Fruit fly (Drosophila melanogaster) whole organism, prepupa: Measurements from ENCODE around the gene siz.

Experiments
- CG10631 ChIP-seq: fragments of 200-800 bp; sonication (Bioruptor generic); optimal IDR thresholded peaks from 2 replicates; lab custom pipeline; 2016; ENCODE audit warnings: missing biosample characterization, missing genetic modification characterization
- CG10669 ChIP-seq: fragments of 200-800 bp; sonication (Bioruptor generic); optimal IDR thresholded peaks from 3 replicates; lab custom pipeline; 2018; ENCODE audit warnings: missing biosample characterization, mild to moderate bottlenecking, missing genetic modification characterization, moderate library complexity
- CG11294 ChIP-seq: fragments of 200-800 bp; sonication (Bioruptor generic); IDR thresholded peaks from 2 replicates; pipeline ENCODE4 v1.3.6; 2022; ENCODE audit warnings: missing biosample characterization, missing genetic modification characterization
- CG11762 ChIP-seq: fragments of 200-800 bp; sonication (Bioruptor generic); optimal IDR thresholded peaks from 3 replicates; lab custom pipeline; 2016; ENCODE audit warnings: missing biosample characterization, missing genetic modification characterization; ENCODE audit not compliant: insufficient read depth
- CG15336 ChIP-seq: fragments of 200-800 bp; sonication (Bioruptor generic); IDR thresholded peaks from 2 replicates; pipeline ENCODE4 v1.3.6; 2022; ENCODE audit warnings: missing biosample characterization, missing genetic modification characterization
- CG3032 ChIP-seq: fragments of 200-800 bp; optimal IDR thresholded peaks from 2 replicates; lab custom pipeline; 2019; ENCODE audit warnings: missing biosample characterization, mild to moderate bottlenecking, missing genetic modification characterization, moderate library complexity
- CG32006 ChIP-seq: fragments of 200-800 bp; sonication (Bioruptor generic); optimal IDR thresholded peaks from 3 replicates; lab custom pipeline; 2017; ENCODE audit warnings: missing biosample characterization, mild to moderate bottlenecking, missing genetic modification characterization
- CG34406 ChIP-seq: fragments of 200-800 bp; sonication (Bioruptor generic); optimal IDR thresholded peaks from 3 replicates; lab custom pipeline; 2016; ENCODE audit warnings: missing biosample characterization, missing genetic modification characterization
- CG3919 ChIP-seq: fragments of 200-800 bp; sonication (Bioruptor generic); optimal IDR thresholded peaks from 3 replicates; lab custom pipeline; 2016; ENCODE audit warnings: missing biosample characterization, missing genetic modification characterization
- CG4318 ChIP-seq: fragments of 200-800 bp; sonication (Bioruptor generic); optimal IDR thresholded peaks from 3 replicates; lab custom pipeline; 2017; ENCODE audit warnings: missing biosample characterization, mild to moderate bottlenecking, missing genetic modification characterization
- CG6163 ChIP-seq: fragments of 200-800 bp; sonication (Bioruptor generic); IDR thresholded peaks from 3 replicates; pipeline ENCODE4 v1.3.6; 2022; ENCODE audit warnings: missing biosample characterization, missing genetic modification characterization
- CG6276 ChIP-seq: fragments of 200-800 bp; sonication (Bioruptor generic); optimal IDR thresholded peaks from 2 replicates; lab custom pipeline; 2017; ENCODE audit warnings: missing biosample characterization, mild to moderate bottlenecking, missing genetic modification characterization
- CG6792 ChIP-seq: fragments of 200-800 bp; sonication (Bioruptor generic); optimal IDR thresholded peaks from 3 replicates; lab custom pipeline; 2016; ENCODE audit warnings: missing biosample characterization, missing genetic modification characterization
- CG7368 ChIP-seq: fragments of 200-800 bp; sonication (Bioruptor generic); optimal IDR thresholded peaks from 3 replicates; lab custom pipeline; 2016; ENCODE audit warnings: missing biosample characterization, missing genetic modification characterization
- CG8119 ChIP-seq: fragments of 200-800 bp; sonication (Bioruptor generic); IDR thresholded peaks from 3 replicates; pipeline ENCODE4 v1.3.6; 2022; ENCODE audit warnings: missing biosample characterization, missing genetic modification characterization
- CG8632 ChIP-seq: fragments of 200-800 bp; sonication (Bioruptor generic); optimal IDR thresholded peaks from 3 replicates; lab custom pipeline; 2016; ENCODE audit warnings: missing biosample characterization, missing genetic modification characterization
- Eip75B ChIP-seq: fragments of 200-800 bp; sonication (Bioruptor generic); optimal IDR thresholded peaks from 3 replicates; lab custom pipeline; 2016; ENCODE audit warnings: missing biosample characterization, missing genetic modification characterization
- Eip78C ChIP-seq: fragments of 200-800 bp; sonication (Bioruptor generic); peaks from one replicate; lab custom pipeline; 2016; ENCODE audit warnings: missing biosample characterization, missing genetic modification characterization
- Eip93F ChIP-seq: fragments of 200-800 bp; sonication (Bioruptor generic); optimal IDR thresholded peaks from 2 replicates; lab custom pipeline; 2016; ENCODE audit warnings: missing biosample characterization, mild to moderate bottlenecking, missing genetic modification characterization
- Ets21C ChIP-seq: fragments of 200-800 bp; sonication (Bioruptor generic); optimal IDR thresholded peaks from 3 replicates; lab custom pipeline; 2016; ENCODE audit warnings: missing biosample characterization, missing genetic modification characterization
- Ets96B ChIP-seq: fragments of 200-800 bp; optimal IDR thresholded peaks from 2 replicates; lab custom pipeline; 2019; ENCODE audit warnings: missing biosample characterization, mild to moderate bottlenecking, missing genetic modification characterization, moderate library complexity
- Gug ChIP-seq: fragments of 200-800 bp; sonication (Bioruptor generic); IDR thresholded peaks from 2 replicates; pipeline ENCODE4 v1.3.6; 2022; ENCODE audit warnings: missing biosample characterization, missing genetic modification characterization
- Hr39 ChIP-seq: fragments of 200-800 bp; sonication (Bioruptor generic); optimal IDR thresholded peaks from 2 replicates; lab custom pipeline; 2016; ENCODE audit warnings: missing biosample characterization, missing genetic modification characterization
- Hr4 ChIP-seq: fragments of 200-800 bp; sonication (Bioruptor generic); optimal IDR thresholded peaks from 3 replicates; lab custom pipeline; 2016; ENCODE audit warnings: missing biosample characterization, missing genetic modification characterization
- Met ChIP-seq: fragments of 200-800 bp; sonication (Bioruptor generic); optimal IDR thresholded peaks from 3 replicates; lab custom pipeline; 2016; ENCODE audit warnings: missing biosample characterization, missing genetic modification characterization
- OdsH ChIP-seq: fragments of 200-800 bp; sonication (Bioruptor generic); optimal IDR thresholded peaks from 3 replicates; lab custom pipeline; 2016; ENCODE audit warnings: missing biosample characterization, missing genetic modification characterization
- Smox ChIP-seq: fragments of 200-800 bp; sonication (Bioruptor generic); optimal IDR thresholded peaks from 3 replicates; lab custom pipeline; 2016; ENCODE audit warnings: missing biosample characterization, missing genetic modification characterization
- achi ChIP-seq: fragments of 200-800 bp; sonication (Bioruptor generic); optimal IDR thresholded peaks from 3 replicates; lab custom pipeline; 2016; ENCODE audit warnings: missing biosample characterization, missing genetic modification characterization
- acj6 ChIP-seq: fragments of 200-800 bp; sonication (Bioruptor generic); optimal IDR thresholded peaks from 3 replicates; lab custom pipeline; 2016; ENCODE audit warnings: missing biosample characterization, missing genetic modification characterization
- cyc ChIP-seq: fragments of 200-800 bp; sonication (Bioruptor generic); optimal IDR thresholded peaks from 3 replicates; lab custom pipeline; 2016; ENCODE audit warnings: missing biosample characterization, missing genetic modification characterization
- dsx ChIP-seq: fragments of 200-800 bp; optimal IDR thresholded peaks from 3 replicates; lab custom pipeline; 2019; ENCODE audit warnings: missing biosample characterization, mild to moderate bottlenecking, missing genetic modification characterization, moderate library complexity; ENCODE audit not compliant: poor library complexity, severe bottlenecking
- eg ChIP-seq: fragments of 200-800 bp; sonication (Bioruptor generic); IDR thresholded peaks from 3 replicates; pipeline ENCODE4 v1.3.6; 2022; ENCODE audit warnings: missing biosample characterization, missing genetic modification characterization
- esn ChIP-seq: fragments of 200-800 bp; sonication (Bioruptor generic); optimal IDR thresholded peaks from 2 replicates; lab custom pipeline; 2016; ENCODE audit warnings: missing biosample characterization, mild to moderate bottlenecking, missing genetic modification characterization, moderate library complexity
- lz ChIP-seq: fragments of 200-800 bp; sonication (Bioruptor generic); optimal IDR thresholded peaks from 3 replicates; lab custom pipeline; 2016; ENCODE audit warnings: missing biosample characterization, missing genetic modification characterization
- net ChIP-seq: fragments of 200-800 bp; sonication (Bioruptor generic); optimal IDR thresholded peaks from 3 replicates; lab custom pipeline; 2016; ENCODE audit warnings: missing biosample characterization, missing genetic modification characterization
- pdm3 ChIP-seq: fragments of 200-800 bp; sonication (Bioruptor generic); optimal IDR thresholded peaks from 3 replicates; lab custom pipeline; 2016; ENCODE audit warnings: missing biosample characterization, missing genetic modification characterization
- svp ChIP-seq: fragments of 200-800 bp; sonication (Bioruptor generic); peaks from one replicate; lab custom pipeline; 2016; ENCODE audit warnings: missing biosample characterization, missing genetic modification characterization

The siz gene

DNA sequence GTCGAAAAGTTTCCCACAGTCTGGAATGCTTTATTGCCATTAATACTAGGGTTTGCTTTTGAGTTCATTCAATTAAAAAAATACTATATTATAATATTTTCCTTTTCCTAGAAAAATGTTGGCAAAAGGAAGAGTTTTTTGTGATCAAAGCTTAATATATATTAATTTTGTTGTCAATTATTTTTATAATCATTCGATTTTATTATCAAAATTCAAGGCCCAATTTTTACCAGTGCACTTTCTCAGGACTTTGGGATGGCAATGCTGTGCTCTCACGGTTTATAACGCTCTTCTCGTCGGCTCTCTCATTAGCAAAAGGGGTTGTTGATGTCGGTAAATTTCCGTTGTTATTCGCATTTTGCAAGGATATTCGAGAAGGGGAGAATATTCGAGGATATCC lies 12.7 kb downstream of the siz start:
- TF ChIP-seq Ets96B (tag; lab: Kevin White, UChicago) (peak; percentile 45), Eip93F (GFP tag; lab: Kevin White, UChicago) (no peak), CG10631 (peak; percentile 30), Ets21C (GFP tag; lab: Kevin White, UChicago) (no peak), Hr4 (GFP tag; lab: Kevin White, UChicago) (peak; percentile 22), CG34406 (GFP tag; lab: Kevin White, UChicago) (peak; percentile 18), CG6163 (GFP tag; lab: Robert Waterston, UW) (peak; percentile 35; the same call in 1 of the 3 replicates), CG10669 (GFP tag; lab: Kevin White, UChicago) (peak; percentile 6), CG11294 (GFP tag; lab: Robert Waterston, UW) (no peak), acj6 (GFP tag; lab: Kevin White, UChicago) (peak; percentile 18), CG8632 (GFP tag; lab: Kevin White, UChicago) (peak; percentile 29), CG15336 (peak; percentile 39; the same call in 1 of the 2 replicates), Eip75B (no peak), svp (peak; percentile 51), Eip78C (GFP tag; lab: Kevin White, UChicago) (peak; percentile 85), CG7368 (GFP tag; lab: Kevin White, UChicago) (no peak), CG4318 (GFP tag; lab: Kevin White, UChicago) (no peak), CG8119 (GFP tag; lab: Robert Waterston, UW) (peak; percentile 44; the same call in 1 of the 3 replicates), cyc (GFP tag; lab: Kevin White, UChicago) (peak; percentile 11), Hr39 (GFP tag; lab: Kevin White, UChicago) (no peak), lz (GFP tag; lab: Kevin White, UChicago) (peak; percentile 18), eg (peak; percentile 60; the same call in 1 of the 3 replicates), esn (GFP tag; lab: Kevin White, UChicago) (peak; percentile 31), OdsH (peak; percentile 21), Met (no peak), CG32006 (GFP tag; lab: Kevin White, UChicago) (peak; percentile 53), CG11762 (GFP tag; lab: Kevin White, UChicago) (no peak), CG6276 (GFP tag; lab: Kevin White, UChicago) (peak; percentile 21), Smox (GFP tag; lab: Kevin White, UChicago) (peak; percentile 18), achi (GFP tag; lab: Kevin White, UChicago) (peak; percentile 22), net (peak; percentile 13), CG6792 (peak; percentile 7), CG3919 (GFP tag; lab: Kevin White, UChicago) (peak; percentile 24), CG3032 (peak; percentile 41), dsx (GFP tag; lab: Kevin White, UChicago) (peak; percentile 23)

dm6 chr3L:21047734-21048657 lies 13.7 kb downstream of the siz start:
- TF ChIP-seq Gug (GFP tag; lab: Robert Waterston, UW), result no peak
- no peak for TF ChIP-seq CG10631
- TF ChIP-seq Eip78C (GFP tag; lab: Kevin White, UChicago), result peak; percentile 68
- TF ChIP-seq achi (GFP tag; lab: Kevin White, UChicago), result no peak
- no peak for TF ChIP-seq dsx (GFP tag; lab: Kevin White, UChicago)
- TF ChIP-seq OdsH, result no peak
- TF ChIP-seq Eip93F (GFP tag; lab: Kevin White, UChicago), result no peak
- TF ChIP-seq pdm3 (GFP tag; lab: Kevin White, UChicago), result no peak
